Fruit fly (Drosophila melanogaster) whole organism, embryonic: ENCODE results near the gene wge.

Experiments used
- CG10147 ChIP-seq: fragments of 200-800 bp; sonication (Bioruptor generic); optimal IDR thresholded peaks from 2 replicates; lab custom pipeline; 2019; ENCODE audit warnings: missing biosample characterization, mild to moderate bottlenecking, missing genetic modification characterization, moderate library complexity
- CG10209 ChIP-seq: fragments of 200-800 bp; sonication (Bioruptor generic); optimal IDR thresholded peaks from 3 replicates; lab custom pipeline; 2017; ENCODE audit warnings: missing biosample characterization, mild to moderate bottlenecking, missing genetic modification characterization, missing genetic modification reagents
- CG12104 ChIP-seq: fragments of 200-800 bp; sonication (Bioruptor generic); optimal IDR thresholded peaks from 3 replicates; lab custom pipeline; 2016; ENCODE audit warnings: missing biosample characterization, missing genetic modification characterization
- CG14965 ChIP-seq: fragments of 200-800 bp; sonication (Bioruptor generic); optimal IDR thresholded peaks from 2 replicates; lab custom pipeline; 2016; ENCODE audit warnings: missing biosample characterization, missing genetic modification characterization, borderline replicate concordance
- CG1602 ChIP-seq: fragments of 200-800 bp; sonication (Bioruptor generic); optimal IDR thresholded peaks from 3 replicates; lab custom pipeline; 2016; ENCODE audit warnings: missing biosample characterization, missing genetic modification characterization
- CG17359 ChIP-seq: fragments of 200-800 bp; sonication (Bioruptor generic); optimal IDR thresholded peaks from 3 replicates; lab custom pipeline; 2018; ENCODE audit warnings: missing biosample characterization, mild to moderate bottlenecking, missing genetic modification characterization, moderate library complexity
- CG33213 ChIP-seq: fragments of 200-800 bp; sonication (Bioruptor generic); optimal IDR thresholded peaks from 3 replicates; lab custom pipeline; 2016; ENCODE audit warnings: missing biosample characterization, missing genetic modification characterization
- CG34224 ChIP-seq: fragments of 200-800 bp; sonication (Bioruptor generic); IDR thresholded peaks from 3 replicates; pipeline ENCODE4 v1.3.6; 2022; ENCODE audit warnings: missing biosample characterization, missing genetic modification characterization; ENCODE audit not compliant: partially characterized antibody
- CG34376 ChIP-seq: fragments of 200-800 bp; sonication (Bioruptor generic); optimal IDR thresholded peaks from 2 replicates; lab custom pipeline; 2018; ENCODE audit warnings: missing biosample characterization, mild to moderate bottlenecking, missing genetic modification characterization
- CG4404 ChIP-seq: fragments of 200-800 bp; sonication (Bioruptor generic); IDR thresholded peaks from 2 replicates; pipeline ENCODE4 v1.3.6; 2022; ENCODE audit warnings: missing biosample characterization, missing genetic modification characterization
- CG4424 ChIP-seq: fragments of 200-800 bp; sonication (Bioruptor generic); optimal IDR thresholded peaks from 3 replicates; lab custom pipeline; 2016; ENCODE audit warnings: missing biosample characterization, missing genetic modification characterization
- CG5180 ChIP-seq: fragments of 200-800 bp; sonication (Bioruptor generic); optimal IDR thresholded peaks from 3 replicates; lab custom pipeline; 2017; ENCODE audit warnings: missing biosample characterization, missing genetic modification characterization, mild to moderate bottlenecking, moderate library complexity, missing genetic modification reagents
- CG6254 ChIP-seq: fragments of 200-800 bp; sonication (Bioruptor generic); optimal IDR thresholded peaks from 3 replicates; lab custom pipeline; 2017; ENCODE audit warnings: mild to moderate bottlenecking, missing biosample characterization, missing genetic modification reagents, missing genetic modification characterization
- CG7745 ChIP-seq: fragments of 200-800 bp; sonication (Bioruptor generic); optimal IDR thresholded peaks from 2 replicates; lab custom pipeline; 2018; ENCODE audit warnings: missing biosample characterization, mild to moderate bottlenecking, missing genetic modification characterization, moderate library complexity
- CG7928 ChIP-seq: fragments of 200-800 bp; sonication (Bioruptor generic); optimal IDR thresholded peaks from 2 replicates; lab custom pipeline; 2017; ENCODE audit warnings: missing biosample characterization, mild to moderate bottlenecking, missing genetic modification characterization
- CG8281 ChIP-seq: fragments of 200-800 bp; sonication (Bioruptor generic); optimal IDR thresholded peaks from 2 replicates; lab custom pipeline; 2018; ENCODE audit warnings: missing biosample characterization, mild to moderate bottlenecking, missing genetic modification characterization, moderate library complexity
- CoRest ChIP-seq: fragments of 200-800 bp; sonication (Bioruptor generic); optimal IDR thresholded peaks from 3 replicates; lab custom pipeline; 2018; ENCODE audit warnings: missing biosample characterization, mild to moderate bottlenecking, missing genetic modification characterization, moderate library complexity
- CrebB ChIP-seq: fragments of 200-800 bp; sonication (Bioruptor generic); optimal IDR thresholded peaks from 3 replicates; lab custom pipeline; 2018; ENCODE audit warnings: missing biosample characterization, mild to moderate bottlenecking, missing genetic modification characterization
- Dbx ChIP-seq: fragments of 200-800 bp; sonication (Bioruptor generic); IDR thresholded peaks from 3 replicates; pipeline ENCODE4 v1.3.6; 2022; ENCODE audit warnings: missing biosample characterization, missing genetic modification characterization
- Ets65A ChIP-seq: fragments of 200-800 bp; sonication (Bioruptor generic); peaks from one replicate; lab custom pipeline; 2016; ENCODE audit warnings: missing biosample characterization, missing genetic modification characterization
- Hr39 ChIP-seq: fragments of >200 bp; optimal IDR thresholded peaks from 2 replicates; lab custom pipeline; 2017
- Lim3 ChIP-seq: fragments of 200-800 bp; sonication (Bioruptor generic); IDR thresholded peaks from 2 replicates; pipeline ENCODE4 v1.3.6; 2022; ENCODE audit warnings: missing biosample characterization, missing genetic modification characterization
- Meics ChIP-seq: fragments of 200-800 bp; sonication (Bioruptor generic); optimal IDR thresholded peaks from 2 replicates; lab custom pipeline; 2017; ENCODE audit warnings: missing biosample characterization, mild to moderate bottlenecking, missing genetic modification characterization
- NK7.1 ChIP-seq: fragments of 200-800 bp; sonication (Bioruptor generic); optimal IDR thresholded peaks from 3 replicates; lab custom pipeline; 2016; ENCODE audit warnings: missing biosample characterization, missing genetic modification characterization
- Oli ChIP-seq: fragments of 200-800 bp; sonication (Bioruptor generic); optimal IDR thresholded peaks from 2 replicates; lab custom pipeline; 2018; ENCODE audit warnings: missing biosample characterization, mild to moderate bottlenecking, missing genetic modification characterization, moderate library complexity
- ap ChIP-seq: fragments of 200-800 bp; sonication (Bioruptor generic); IDR thresholded peaks from 2 replicates; pipeline ENCODE4 v1.3.6; 2022; ENCODE audit warnings: missing biosample characterization, missing genetic modification characterization
- ase ChIP-seq: fragments of 200-800 bp; sonication (Bioruptor generic); IDR thresholded peaks from 3 replicates; pipeline ENCODE4 v1.3.6; 2022; ENCODE audit warnings: missing biosample characterization, missing genetic modification characterization
- ash1 ChIP-seq: fragments of 200-800 bp; sonication (Bioruptor generic); optimal IDR thresholded peaks from 2 replicates; lab custom pipeline; 2018; ENCODE audit warnings: missing biosample characterization, mild to moderate bottlenecking, missing genetic modification characterization
- ato ChIP-seq: fragments of 200-800 bp; sonication (Bioruptor generic); IDR thresholded peaks from 2 replicates; pipeline ENCODE4 v1.3.6; 2022; ENCODE audit warnings: missing biosample characterization, missing genetic modification characterization; ENCODE audit not compliant: partially characterized antibody
- az2 ChIP-seq: fragments of 200-800 bp; sonication (Bioruptor generic); optimal IDR thresholded peaks from 3 replicates; lab custom pipeline; 2016; ENCODE audit warnings: missing biosample characterization, missing genetic modification characterization
- bsh ChIP-seq, 2 experiments: fragments of 200-800 bp; sonication (Bioruptor generic); optimal IDR thresholded peaks; 2 replicates each; lab custom pipeline; 2017 to 2018; ENCODE audit warnings: mild to moderate bottlenecking in 2 of 2, missing biosample characterization in 2 of 2, missing genetic modification characterization in 2 of 2, moderate library complexity in 1 of 2
- caup ChIP-seq: fragments of 200-800 bp; sonication (Bioruptor generic); optimal IDR thresholded peaks from 3 replicates; lab custom pipeline; 2017; ENCODE audit warnings: missing biosample characterization, mild to moderate bottlenecking, missing genetic modification characterization, moderate library complexity; ENCODE audit not compliant: severe bottlenecking
- ci ChIP-seq: fragments of 200-800 bp; sonication (Bioruptor generic); IDR thresholded peaks from 3 replicates; pipeline ENCODE4 v1.3.6; 2022; ENCODE audit warnings: missing biosample characterization, missing genetic modification characterization
- corto ChIP-seq: fragments of 200-800 bp; sonication (Bioruptor generic); optimal IDR thresholded peaks from 2 replicates; lab custom pipeline; 2016; ENCODE audit warnings: missing biosample characterization, mild to moderate bottlenecking, missing genetic modification characterization, moderate library complexity
- da ChIP-seq: fragments of 200-800 bp; sonication (Bioruptor generic); optimal IDR thresholded peaks from 2 replicates; lab custom pipeline; 2016; ENCODE audit warnings: missing biosample characterization, missing genetic modification characterization
- emc ChIP-seq: fragments of 200-800 bp; sonication (Bioruptor generic); optimal IDR thresholded peaks from 2 replicates; lab custom pipeline; 2016; ENCODE audit warnings: missing biosample characterization, missing genetic modification characterization
- eve ChIP-seq, 2 experiments: fragments of >200 bp; optimal IDR thresholded peaks; 2 replicates each; lab custom pipeline; 2017; ENCODE audit warnings: missing biosample characterization in 2 of 2, missing genetic modification characterization in 2 of 2
- fd96Cb ChIP-seq: fragments of 200-800 bp; sonication (Bioruptor generic); optimal IDR thresholded peaks from 2 replicates; lab custom pipeline; 2018; ENCODE audit warnings: missing biosample characterization, mild to moderate bottlenecking, missing genetic modification characterization, moderate library complexity
- grau ChIP-seq: fragments of 200-800 bp; optimal IDR thresholded peaks from 3 replicates; lab custom pipeline; 2019; ENCODE audit warnings: missing biosample characterization, mild to moderate bottlenecking, missing genetic modification characterization, moderate library complexity
- phol ChIP-seq: fragments of 200-800 bp; sonication (Bioruptor generic); optimal IDR thresholded peaks from 3 replicates; lab custom pipeline; 2018; ENCODE audit warnings: missing biosample characterization, mild to moderate bottlenecking, missing genetic modification characterization, moderate library complexity
- pros ChIP-seq: fragments of 200-800 bp; sonication (Bioruptor generic); optimal IDR thresholded peaks from 3 replicates; lab custom pipeline; 2019; ENCODE audit warnings: missing biosample characterization, mild to moderate bottlenecking, missing genetic modification characterization, moderate library complexity
- pzg ChIP-seq: fragments of 200-800 bp; sonication (Bioruptor generic); optimal IDR thresholded peaks from 3 replicates; lab custom pipeline; 2018; ENCODE audit warnings: missing biosample characterization, mild to moderate bottlenecking, missing genetic modification characterization, moderate library complexity
- rib ChIP-seq: fragments of 200-800 bp; sonication (Bioruptor generic); IDR thresholded peaks from 2 replicates; pipeline ENCODE4 v1.3.6; 2022; ENCODE audit warnings: missing biosample characterization, missing genetic modification characterization
- run ChIP-seq: fragments of 200-800 bp; sonication (Bioruptor generic); optimal IDR thresholded peaks from 3 replicates; lab custom pipeline; 2018; ENCODE audit warnings: missing biosample characterization, mild to moderate bottlenecking, missing genetic modification characterization
- salm ChIP-seq: fragments of 200-800 bp; sonication (Bioruptor generic); optimal IDR thresholded peaks from 2 replicates; lab custom pipeline; 2018; ENCODE audit warnings: missing biosample characterization, mild to moderate bottlenecking, missing genetic modification characterization
- sc ChIP-seq, 3 experiments: fragments of >200 bp in 2 of 3; fragments of 200-800 bp in 1 of 3; sonication (Bioruptor generic) in 1 of 3; optimal IDR thresholded peaks; 2 replicates in 2 of 3; 3 replicates in 1 of 3; lab custom pipeline; 2017; ENCODE audit warnings: mild to moderate bottlenecking in 1 of 3, missing biosample characterization in 1 of 3, missing genetic modification characterization in 1 of 3, missing genetic modification reagents in 1 of 3
- sna ChIP-seq: fragments of 200-800 bp; sonication (Bioruptor generic); IDR thresholded peaks from 2 replicates; pipeline ENCODE4 v1.3.6; 2022; ENCODE audit warnings: missing biosample characterization, missing genetic modification characterization; ENCODE audit not compliant: partially characterized antibody
- sug ChIP-seq: fragments of 200-800 bp; optimal IDR thresholded peaks from 2 replicates; lab custom pipeline; 2019; ENCODE audit warnings: missing biosample characterization, mild to moderate bottlenecking, missing genetic modification characterization, moderate library complexity
- tap ChIP-seq: fragments of 200-800 bp; optimal IDR thresholded peaks from 3 replicates; lab custom pipeline; 2019; ENCODE audit warnings: missing biosample characterization, mild to moderate bottlenecking, missing genetic modification characterization, moderate library complexity
- tin ChIP-seq: fragments of 200-800 bp; sonication (Bioruptor generic); optimal IDR thresholded peaks from 3 replicates; lab custom pipeline; 2016; ENCODE audit warnings: missing biosample characterization, missing genetic modification characterization

The wge gene

DNA sequence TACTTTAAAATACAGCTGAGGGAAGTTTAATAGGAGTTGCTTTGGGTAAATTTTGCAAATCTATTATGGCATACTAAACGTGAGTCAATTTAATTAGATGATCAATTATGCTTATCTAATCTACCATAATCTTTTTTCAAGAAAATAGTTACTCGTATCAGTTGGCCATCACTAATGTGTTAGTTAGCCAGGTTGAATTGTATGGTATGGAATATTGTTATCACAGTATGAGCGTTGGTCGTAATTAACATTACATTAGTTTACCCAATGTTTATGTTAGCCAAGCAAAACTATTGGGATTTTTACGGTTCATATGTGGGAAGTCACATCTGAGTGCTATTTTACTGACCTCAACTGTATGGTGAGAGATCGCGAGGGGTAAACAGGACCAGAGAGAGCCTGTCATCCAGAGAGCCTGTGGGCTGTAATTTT, 47.4 kb downstream of the wge start (continued):
- TF ChIP-seq CG4404 (GFP tag; lab: Robert Waterston, UW) (peak; percentile 82), run (tag; lab: Kevin White, UChicago) (no peak), CG10147 (GFP tag; lab: Kevin White, UChicago) (peak; percentile 55), CG4424 (GFP tag; lab: Kevin White, UChicago) (peak; percentile 80), CG7928 (no peak), fd96Cb (tag; lab: Kevin White, UChicago) (peak; percentile 68), corto (GFP tag; lab: Kevin White, UChicago) (peak; percentile 28), tap (tag; lab: Kevin White, UChicago) (peak; percentile 55), Lim3 (GFP tag; lab: Robert Waterston, UW) (no peak), da (peak; percentile 25), salm (tag; lab: Kevin White, UChicago) (no peak), tin (peak; percentile 68), rib (GFP tag; lab: Robert Waterston, UW) (0 out of 2 replicates have a peak, but pooled peaks have one; percentile 11), CG14965 (GFP tag; lab: Kevin White, UChicago) (no peak), caup (GFP tag; lab: Kevin White, UChicago) (peak; percentile 57), az2 (peak; percentile 77), pzg (GFP tag; lab: Kevin White, UChicago) (no peak), CrebB (tag; lab: Kevin White, UChicago) (peak; percentile 19), phol (peak; percentile 85), CG12104 (GFP tag; lab: Kevin White, UChicago) (peak; percentile 49), ase (no peak), CG10209 (peak; percentile 80), Meics (peak; percentile 40), CG5180 (GFP tag; lab: Kevin White, UChicago) (peak; percentile 15), Dbx (no peak), CG8281 (tag; lab: Kevin White, UChicago) (peak; percentile 30), ci (GFP tag; lab: Robert Waterston, UW) (no peak), CG7745 (tag; lab: Kevin White, UChicago) (no peak), ap (no peak), Oli (peak; percentile 77), ash1 (GFP tag; lab: Kevin White, UChicago) (no peak), Ets65A (peak; percentile 96), CoRest (peak; percentile 83), grau (tag; lab: Kevin White, UChicago) (peak; percentile 77), pros (GFP tag; lab: Kevin White, UChicago) (no peak), sna (GFP tag; lab: Robert Waterston, UW) (no peak), sc (optimal IDR thresholded peaks at IDR 0.05; lab: Kevin White, UChicago) (no peak), sc (GFP tag; optimal IDR thresholded peaks at IDR 0.05; lab: Kevin White, UChicago) (peak; percentile 75), emc (GFP tag; lab: Kevin White, UChicago) (no peak), CG17359 (peak; percentile 33), bsh (GFP tag; optimal IDR thresholded peaks at IDR 0.05; lab: Kevin White, UChicago) (peak in 1 of 2 experiments; percentile 62), ato (no peak), sug (peak; percentile 53), CG1602 (GFP tag; lab: Kevin White, UChicago) (peak; percentile 74), CG33213 (GFP tag; lab: Kevin White, UChicago) (peak; percentile 50), CG34376 (GFP tag; lab: Kevin White, UChicago) (peak; percentile 27), CG6254 (GFP tag; lab: Kevin White, UChicago) (peak; percentile 69), eve (GFP tag; optimal IDR thresholded peaks at IDR 0.05; lab: Kevin White, UChicago) (peak in 1 of 2 experiments; percentile 97), CG34224 (no peak), NK7.1 (GFP tag; lab: Kevin White, UChicago) (peak; percentile 51), Hr39 (lab: Kevin White, UChicago) (no peak)
